Worm (Caenorhabditis elegans) whole organism, mixed stage, embryonic: ENCODE measurements around the gene B0001.7.
A peak's percentile ranks its signal among the peaks of the same experiment; 100 is the strongest.

Source experiments
- M03D4.4 ChIP-seq: sonication (generic microtip); optimal IDR thresholded peaks from 2 replicates; lab custom pipeline; 2017; ENCODE audit warnings: mild to moderate bottlenecking, missing genetic modification characterization, missing compliant biosample characterization
- bed-3 ChIP-seq: fragments of 200-800 bp; sonication (Bioruptor generic); optimal IDR thresholded peaks from 3 replicates; lab custom pipeline; 2018; ENCODE audit warnings: mild to moderate bottlenecking, missing genetic modification characterization, moderate library complexity, missing compliant biosample characterization
- blmp-1 ChIP-seq: fragments of 150-350 bp; optimal IDR thresholded peaks from 2 replicates; lab custom pipeline; 2014; ENCODE audit warnings: missing biosample characterization, missing genetic modification characterization
- ceh-39 ChIP-seq: fragments of 150-350 bp; optimal IDR thresholded peaks from 2 replicates; lab custom pipeline; 2014; ENCODE audit warnings: missing biosample characterization, missing genetic modification characterization
- ceh-43 ChIP-seq: fragments of 200-800 bp; sonication (Bioruptor generic); optimal IDR thresholded peaks from 2 replicates; lab custom pipeline; 2018; ENCODE audit warnings: mild to moderate bottlenecking, missing genetic modification characterization, moderate library complexity, missing compliant biosample characterization
- ceh-83 ChIP-seq: fragments of 200-800 bp; sonication (Bioruptor generic); optimal IDR thresholded peaks from 2 replicates; lab custom pipeline; 2018; ENCODE audit warnings: mild to moderate bottlenecking, missing genetic modification characterization, missing compliant biosample characterization
- ces-1 ChIP-seq: fragments of 150-350 bp; optimal IDR thresholded peaks from 2 replicates; lab custom pipeline; 2014; ENCODE audit warnings: missing biosample characterization, missing genetic modification reagents, missing genetic modification characterization
- cnd-1 ChIP-seq: fragments of 200-800 bp; sonication (Bioruptor generic); optimal IDR thresholded peaks from 2 replicates; lab custom pipeline; 2018; ENCODE audit warnings: mild to moderate bottlenecking, missing genetic modification characterization, missing compliant biosample characterization
- drap-1 ChIP-seq: fragments of 200-800 bp; sonication (Bioruptor generic); optimal IDR thresholded peaks from 3 replicates; lab custom pipeline; 2018; ENCODE audit warnings: mild to moderate bottlenecking, missing genetic modification characterization, missing compliant biosample characterization
- elt-1 ChIP-seq: sonication (generic microtip); optimal IDR thresholded peaks from 2 replicates; lab custom pipeline; 2017; ENCODE audit warnings: missing genetic modification characterization, mild to moderate bottlenecking, missing compliant biosample characterization, antibody characterized with exemption, moderate library complexity, borderline replicate concordance; ENCODE audit not compliant: insufficient read depth
- elt-3 ChIP-seq: fragments of 150-350 bp; optimal IDR thresholded peaks from 2 replicates; lab custom pipeline; 2014; ENCODE audit warnings: missing biosample characterization, missing genetic modification characterization
- flh-1 ChIP-seq: fragments of 200-800 bp; sonication (Bioruptor generic); optimal IDR thresholded peaks from 2 replicates; lab custom pipeline; 2018; ENCODE audit warnings: mild to moderate bottlenecking, missing genetic modification characterization, moderate library complexity, missing compliant biosample characterization
- ham-2 ChIP-seq: fragments of 200-800 bp; sonication (Bioruptor generic); optimal IDR thresholded peaks from 2 replicates; lab custom pipeline; 2018; ENCODE audit warnings: mild to moderate bottlenecking, missing genetic modification characterization, missing compliant biosample characterization
- hlh-1 ChIP-seq: fragments of 150-350 bp; optimal IDR thresholded peaks from 2 replicates; lab custom pipeline; 2014; ENCODE audit warnings: missing biosample characterization, missing genetic modification reagents, missing genetic modification characterization
- lin-13 ChIP-seq: fragments of 150-350 bp; optimal IDR thresholded peaks from 2 replicates; lab custom pipeline; 2014; ENCODE audit warnings: missing biosample characterization, missing genetic modification characterization
- lin-32 ChIP-seq: fragments of 200-800 bp; sonication (Bioruptor generic); optimal IDR thresholded peaks from 2 replicates; lab custom pipeline; 2018; ENCODE audit warnings: mild to moderate bottlenecking, missing genetic modification characterization, missing compliant biosample characterization
- lsy-2 ChIP-seq: fragments of 150-350 bp; optimal IDR thresholded peaks from 2 replicates; lab custom pipeline; 2014; ENCODE audit warnings: missing biosample characterization, missing genetic modification characterization
- mab-5 ChIP-seq: fragments of 150-350 bp; optimal IDR thresholded peaks from 2 replicates; lab custom pipeline; 2014; ENCODE audit warnings: missing biosample characterization, missing genetic modification characterization
- mep-1 ChIP-seq: fragments of 150-350 bp; optimal IDR thresholded peaks from 2 replicates; lab custom pipeline; 2017; ENCODE audit warnings: missing biosample characterization, missing genetic modification reagents, missing genetic modification characterization, inconsistent platforms
- mls-2 ChIP-seq: sonication (generic microtip); optimal IDR thresholded peaks from 2 replicates; lab custom pipeline; 2016; ENCODE audit warnings: mild to moderate bottlenecking, missing genetic modification characterization, moderate library complexity, missing compliant biosample characterization
- nhr-12 ChIP-seq: fragments of 150-350 bp; optimal IDR thresholded peaks from 2 replicates; lab custom pipeline; 2014; ENCODE audit warnings: missing biosample characterization, missing genetic modification characterization
- nhr-2 ChIP-seq: fragments of 150-350 bp; optimal IDR thresholded peaks from 2 replicates; lab custom pipeline; 2014; ENCODE audit warnings: missing biosample characterization, missing genetic modification characterization
- nhr-237 ChIP-seq: fragments of 150-350 bp; optimal IDR thresholded peaks from 2 replicates; lab custom pipeline; 2014; ENCODE audit warnings: missing biosample characterization, missing genetic modification characterization
- nhr-28 ChIP-seq: fragments of 150-350 bp; optimal IDR thresholded peaks from 2 replicates; lab custom pipeline; 2014; ENCODE audit warnings: missing biosample characterization, missing genetic modification characterization
- pha-4 ChIP-seq: fragments of 150-350 bp; optimal IDR thresholded peaks from 2 replicates; lab custom pipeline; 2018; ENCODE audit warnings: missing biosample characterization, missing genetic modification reagents, missing genetic modification characterization
- sem-2 ChIP-seq: fragments of 200-800 bp; sonication (Bioruptor generic); optimal IDR thresholded peaks from 2 replicates; lab custom pipeline; 2018; ENCODE audit warnings: mild to moderate bottlenecking, missing genetic modification characterization, missing compliant biosample characterization
- snpc-4 ChIP-seq: fragments of 150-350 bp; optimal IDR thresholded peaks from 2 replicates; lab custom pipeline; 2014; ENCODE audit warnings: missing biosample characterization, missing genetic modification characterization
- sptf-1 ChIP-seq: sonication (generic microtip); optimal IDR thresholded peaks from 2 replicates; lab custom pipeline; 2017; ENCODE audit warnings: mild to moderate bottlenecking, missing genetic modification characterization, moderate library complexity, missing compliant biosample characterization
- tbx-8 ChIP-seq: fragments of 200-800 bp; sonication (Bioruptor generic); optimal IDR thresholded peaks from 2 replicates; lab custom pipeline; 2018; ENCODE audit warnings: mild to moderate bottlenecking, missing genetic modification characterization, moderate library complexity, missing compliant biosample characterization
- unc-120 ChIP-seq: sonication (generic microtip); optimal IDR thresholded peaks from 2 replicates; lab custom pipeline; 2017; ENCODE audit warnings: missing genetic modification characterization, missing compliant biosample characterization; ENCODE audit not compliant: poor library complexity, severe bottlenecking
- unc-39 ChIP-seq: fragments of 150-350 bp; optimal IDR thresholded peaks from 2 replicates; lab custom pipeline; 2014; ENCODE audit warnings: missing biosample characterization, missing genetic modification characterization
- unc-62 ChIP-seq: fragments of 150-350 bp; optimal IDR thresholded peaks from 2 replicates; lab custom pipeline; 2014; ENCODE audit warnings: missing biosample characterization, missing genetic modification reagents, missing genetic modification characterization
- zip-8 ChIP-seq: fragments of 150-350 bp; optimal IDR thresholded peaks from 2 replicates; lab custom pipeline; 2014; ENCODE audit warnings: missing biosample characterization, missing genetic modification characterization
- ztf-11 ChIP-seq: fragments of 150-350 bp; optimal IDR thresholded peaks from 2 replicates; lab custom pipeline; 2014; ENCODE audit warnings: missing biosample characterization, missing genetic modification characterization

B0001.7 gene

DNA sequence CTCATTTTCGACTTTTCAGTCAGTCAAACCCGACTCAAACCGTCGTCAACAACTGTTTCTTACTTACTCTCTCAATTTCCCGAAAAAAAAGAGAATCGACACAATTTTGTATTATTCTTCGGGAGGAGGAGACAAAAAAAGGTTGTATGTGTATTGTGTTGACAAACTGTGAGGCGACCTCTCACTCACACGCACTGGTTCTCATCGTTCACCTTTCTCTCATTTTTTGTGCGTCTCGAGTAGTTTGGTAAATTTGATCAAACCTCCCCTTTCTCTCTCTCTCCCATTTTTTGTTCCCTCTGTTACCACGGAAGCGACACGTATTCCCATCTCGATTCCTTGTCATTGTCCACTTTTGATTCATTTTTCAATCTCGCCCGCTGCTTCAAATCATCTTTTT lies 44.8 kb upstream of the B0001.7 start:
- TF ChIP-seq unc-120 (tag; lab: Kevin White, UChicago) (no peak), drap-1 (GFP tag; lab: Kevin White, UChicago) (no peak), lsy-2 (no peak), unc-39 (no peak), mls-2 (tag; lab: Kevin White, UChicago) (no peak), blmp-1 (tag; lab: Kevin White, UChicago) (no peak), nhr-2 (tag; lab: Kevin White, UChicago) (no peak), elt-1 (tag; lab: Kevin White, UChicago) (no peak), ceh-83 (GFP tag; lab: Kevin White, UChicago) (no peak), mep-1 (tag; lab: Kevin White, UChicago) (no peak), zip-8 (tag; lab: Kevin White, UChicago) (no peak), nhr-12 (tag; lab: Kevin White, UChicago) (no peak), ham-2 (GFP tag; lab: Kevin White, UChicago) (no peak), mab-5 (tag; lab: Kevin White, UChicago) (no peak), tbx-8 (GFP tag; lab: Kevin White, UChicago) (no peak), hlh-1 (tag; lab: Kevin White, UChicago) (no peak), elt-3 (no peak), snpc-4 (no peak), pha-4 (tag; lab: Kevin White, UChicago) (no peak), sem-2 (GFP tag; lab: Kevin White, UChicago) (no peak)

DNA sequence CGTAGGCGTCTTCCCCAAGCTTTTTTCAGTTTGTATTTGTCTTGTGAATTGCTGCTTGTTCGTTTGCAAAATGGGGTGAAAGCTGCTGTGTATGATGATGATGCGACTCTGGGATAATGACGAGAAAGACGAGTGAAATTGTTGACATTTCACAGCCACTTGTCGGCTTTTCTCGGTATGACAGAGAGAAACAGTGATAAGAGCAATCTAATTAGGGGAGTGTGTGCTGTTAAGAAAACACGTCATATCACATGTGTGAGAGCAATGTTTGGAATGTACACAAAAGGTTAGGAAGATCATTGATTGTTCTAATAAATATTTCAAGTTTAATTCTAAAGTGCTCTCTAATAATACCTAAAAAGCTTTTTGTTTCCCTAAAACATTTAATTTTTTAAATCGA lies 43.6 kb upstream of the B0001.7 start:
- TF ChIP-seq unc-39 (no peak), ceh-83 (GFP tag; lab: Kevin White, UChicago) (no peak), ces-1 (GFP tag; lab: Kevin White, UChicago) (no peak), mab-5 (tag; lab: Kevin White, UChicago) (no peak), pha-4 (tag; lab: Kevin White, UChicago) (no peak), M03D4.4 (no peak), mls-2 (tag; lab: Kevin White, UChicago) (no peak), tbx-8 (GFP tag; lab: Kevin White, UChicago) (no peak), nhr-237 (tag; lab: Kevin White, UChicago) (no peak), bed-3 (GFP tag; lab: Kevin White, UChicago) (no peak), mep-1 (tag; lab: Kevin White, UChicago) (no peak), blmp-1 (tag; lab: Kevin White, UChicago) (no peak), cnd-1 (tag; lab: Kevin White, UChicago) (no peak), elt-3 (no peak), nhr-12 (tag; lab: Kevin White, UChicago) (no peak), snpc-4 (no peak), nhr-28 (no peak), hlh-1 (tag; lab: Kevin White, UChicago) (no peak), sptf-1 (no peak), zip-8 (tag; lab: Kevin White, UChicago) (no peak)

DNA sequence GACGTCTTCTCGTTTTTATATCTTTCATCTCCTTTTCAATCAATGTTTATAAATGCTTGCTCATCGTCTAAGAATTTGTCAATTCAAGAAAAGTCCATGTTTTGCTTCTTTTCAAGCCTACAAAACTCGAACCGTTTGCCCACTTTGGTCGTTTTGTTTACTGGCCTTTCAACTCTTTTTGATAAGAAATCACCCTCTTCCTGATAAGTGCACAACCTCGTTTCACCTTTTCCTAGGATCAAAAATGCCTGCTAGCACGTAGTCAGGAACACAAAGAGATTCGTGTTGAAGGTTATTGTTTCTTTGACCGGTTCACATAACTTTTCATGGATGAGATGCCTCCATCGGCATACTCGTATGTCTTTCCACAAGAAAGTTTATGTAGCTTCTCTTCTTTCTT lies 42.6 kb upstream of the B0001.7 start:
- TF ChIP-seq tbx-8 (GFP tag; lab: Kevin White, UChicago): no peak
- TF ChIP-seq nhr-237 (tag; lab: Kevin White, UChicago): no peak
- TF ChIP-seq lin-13: no peak
- TF ChIP-seq snpc-4: no peak
- no peak for TF ChIP-seq nhr-2 (tag; lab: Kevin White, UChicago)
- TF ChIP-seq flh-1 (GFP tag; lab: Kevin White, UChicago): no peak
- no peak for TF ChIP-seq ces-1 (GFP tag; lab: Kevin White, UChicago)
- no peak for TF ChIP-seq zip-8 (tag; lab: Kevin White, UChicago)
- TF ChIP-seq hlh-1 (tag; lab: Kevin White, UChicago): no peak
- TF ChIP-seq nhr-12 (tag; lab: Kevin White, UChicago): no peak
- no peak for TF ChIP-seq blmp-1 (tag; lab: Kevin White, UChicago)
- no peak for TF ChIP-seq mep-1 (tag; lab: Kevin White, UChicago)

DNA sequence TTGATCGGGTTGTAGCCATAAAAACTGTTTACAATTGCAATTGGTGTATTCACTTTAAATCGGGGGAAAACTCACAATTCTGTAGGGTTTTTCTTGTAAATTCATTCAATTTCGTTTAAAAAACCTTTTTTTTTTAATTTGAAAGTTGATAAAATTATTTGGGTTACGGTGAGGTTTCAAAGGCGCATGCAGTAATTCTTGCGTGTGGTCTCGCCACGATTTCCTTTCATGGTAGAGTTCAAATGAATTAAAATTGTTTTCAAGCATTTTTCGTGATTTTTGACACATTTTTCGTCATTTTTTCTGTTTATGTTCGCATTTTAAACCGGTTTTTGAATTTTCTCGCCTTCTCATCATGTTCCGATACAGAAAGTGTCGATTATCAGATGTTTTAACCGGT lies 40.6 kb upstream of the B0001.7 start:
- no peak for TF ChIP-seq ham-2 (GFP tag; lab: Kevin White, UChicago)
- no peak for TF ChIP-seq unc-39
- no peak for TF ChIP-seq elt-3
- no peak for TF ChIP-seq ztf-11 (tag; lab: Kevin White, UChicago)
- no peak for TF ChIP-seq ceh-39 (tag; lab: Kevin White, UChicago)
- TF ChIP-seq M03D4.4: no peak
- no peak for TF ChIP-seq zip-8 (tag; lab: Kevin White, UChicago)

DNA sequence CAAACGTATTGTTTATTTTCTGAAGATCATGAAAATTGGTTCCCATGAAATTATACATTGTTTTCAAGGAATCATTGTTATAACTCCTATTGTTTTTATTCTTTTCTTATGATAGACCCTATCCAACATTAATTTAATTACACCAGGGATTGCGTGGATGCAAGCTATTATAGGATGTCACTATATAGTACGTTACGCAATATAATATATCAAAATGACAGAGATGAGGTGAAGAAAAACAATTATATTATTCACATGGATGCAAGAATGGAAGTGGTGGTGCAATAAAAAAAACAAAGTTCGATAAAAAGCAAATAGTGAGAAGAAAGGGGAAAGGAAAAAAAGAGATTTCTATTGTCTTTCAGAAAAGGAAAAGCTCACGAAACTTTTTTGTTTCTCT lies 39.3 kb upstream of the B0001.7 start:
- TF ChIP-seq lin-13 (no peak), snpc-4 (no peak), elt-3 (no peak), mep-1 (tag; lab: Kevin White, UChicago) (no peak), mab-5 (tag; lab: Kevin White, UChicago) (no peak), mls-2 (tag; lab: Kevin White, UChicago) (no peak), zip-8 (tag; lab: Kevin White, UChicago) (peak; percentile 93), ceh-83 (GFP tag; lab: Kevin White, UChicago) (no peak), sem-2 (GFP tag; lab: Kevin White, UChicago) (no peak), nhr-2 (tag; lab: Kevin White, UChicago) (peak; percentile 69), tbx-8 (GFP tag; lab: Kevin White, UChicago) (no peak), cnd-1 (tag; lab: Kevin White, UChicago) (no peak), bed-3 (GFP tag; lab: Kevin White, UChicago) (no peak), ztf-11 (tag; lab: Kevin White, UChicago) (no peak), lin-32 (no peak), flh-1 (GFP tag; lab: Kevin White, UChicago) (no peak), ham-2 (GFP tag; lab: Kevin White, UChicago) (no peak), pha-4 (tag; lab: Kevin White, UChicago) (no peak), ceh-43 (peak; percentile 18), nhr-237 (tag; lab: Kevin White, UChicago) (no peak), M03D4.4 (no peak), unc-62 (GFP tag; lab: Kevin White, UChicago) (no peak)
